Fruit fly (Drosophila melanogaster): Measurements from ENCODE around the gene Remo.

The Remo gene

DNA sequence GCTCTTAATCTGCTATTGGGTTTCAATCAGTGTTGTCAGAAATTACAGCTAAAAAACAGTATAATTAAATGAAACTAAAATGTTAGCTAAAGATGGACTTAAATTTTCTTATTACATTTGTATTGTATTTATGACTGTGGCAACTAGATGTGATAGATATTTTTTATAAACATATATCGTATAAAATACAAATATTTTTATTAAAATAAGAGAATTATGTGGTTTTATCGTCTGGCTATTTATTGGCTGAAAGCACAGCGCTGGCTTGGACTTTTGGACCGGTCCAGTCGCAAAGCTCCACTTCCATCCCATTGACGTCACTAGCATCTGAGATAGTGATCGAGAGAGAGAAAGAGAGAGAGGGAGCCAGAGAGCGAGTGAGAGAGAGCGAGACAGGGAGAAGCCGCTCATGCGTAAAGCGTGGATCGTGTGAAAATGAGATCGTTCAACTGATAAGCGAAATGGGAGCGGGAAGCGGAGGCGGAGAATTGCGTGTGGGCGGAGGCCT, 31.6 kb downstream of the Remo start (continued):
- TF ChIP-seq CG7963 (GFP tag; IDR thresholded peaks at IDR 0.05; ENCODE audit: partially characterized antibody), result no peak
- no peak for TF ChIP-seq zen2 (GFP tag; IDR thresholded peaks at IDR 0.05; ENCODE audit: partially characterized antibody)
- no peak for TF ChIP-seq CG3163 (GFP tag; optimal IDR thresholded peaks at IDR 0.05)
- TF ChIP-seq CG13775 (GFP tag; optimal IDR thresholded peaks at IDR 0.05), result peak; percentile 14
- no peak for TF ChIP-seq so (GFP tag; IDR thresholded peaks at IDR 0.05)
- TF ChIP-seq Mad (GFP tag; optimal IDR thresholded peaks at IDR 0.05), result no peak
- TF ChIP-seq CG13123 (GFP tag; optimal IDR thresholded peaks at IDR 0.05), result no peak
- TF ChIP-seq Ets97D (GFP tag; optimal IDR thresholded peaks at IDR 0.05), result no peak
- TF ChIP-seq gce (GFP tag; IDR thresholded peaks at IDR 0.05), result no peak
- no peak for TF ChIP-seq CG10654 (GFP tag; optimal IDR thresholded peaks at IDR 0.05)
- no peak for TF ChIP-seq pnt (GFP tag; optimal IDR thresholded peaks at IDR 0.05)
- TF ChIP-seq CG2875 (GFP tag; optimal IDR thresholded peaks at IDR 0.05), result no peak
- no peak for TF ChIP-seq Blimp-1 (GFP tag; optimal IDR thresholded peaks at IDR 0.05)
- TF ChIP-seq CG4404 (GFP tag; IDR thresholded peaks at IDR 0.05), result no peak
- no peak for TF ChIP-seq CG5245 (GFP tag; optimal IDR thresholded peaks at IDR 0.05)
- peak; percentile 34 for TF ChIP-seq CG17385 (GFP tag; optimal IDR thresholded peaks at IDR 0.05)
- TF ChIP-seq Sry-β (GFP tag; optimal IDR thresholded peaks at IDR 0.05), result peak; percentile 91
- TF ChIP-seq bbx (GFP tag; IDR thresholded peaks at IDR 0.05; ENCODE audit: partially characterized antibody), result no peak
- peak; percentile 21 for TF ChIP-seq Jarid2 (GFP tag; optimal IDR thresholded peaks at IDR 0.05)
- TF ChIP-seq Usf (GFP tag; optimal IDR thresholded peaks at IDR 0.05), result no peak
- TF ChIP-seq Spps (tag; optimal IDR thresholded peaks at IDR 0.05), result no peak
- TF ChIP-seq dmrt11E (tag; optimal IDR thresholded peaks at IDR 0.05), result no peak
- TF ChIP-seq NC2β (GFP tag; optimal IDR thresholded peaks at IDR 0.05), result no peak
- TF ChIP-seq CG12155 (GFP tag; optimal IDR thresholded peaks at IDR 0.05), result no peak
- no peak for TF ChIP-seq CG18476 (GFP tag; optimal IDR thresholded peaks at IDR 0.05)
- TF ChIP-seq C15 (GFP tag; IDR thresholded peaks at IDR 0.05), result no peak
- no peak for TF ChIP-seq CG1792 (GFP tag; optimal IDR thresholded peaks at IDR 0.05)
- TF ChIP-seq btn (GFP tag; optimal IDR thresholded peaks at IDR 0.05), result no peak
- TF ChIP-seq CG34376 (GFP tag; optimal IDR thresholded peaks at IDR 0.05), result peak; percentile 3
- no peak for TF ChIP-seq pfk (GFP tag; optimal IDR thresholded peaks at IDR 0.05)
- peak; percentile 60 for TF ChIP-seq lab (GFP tag; optimal IDR thresholded peaks at IDR 0.05)
- TF ChIP-seq CG12391 (tag; optimal IDR thresholded peaks at IDR 0.05), result peak; percentile 47
- TF ChIP-seq Nf-YC (tag; optimal IDR thresholded peaks at IDR 0.05), result peak; percentile 61
- peak; percentile 50 for TF ChIP-seq CG2712 (tag; optimal IDR thresholded peaks at IDR 0.05)
- no peak for TF ChIP-seq sim (GFP tag; IDR thresholded peaks at IDR 0.05)
- TF ChIP-seq Trl (optimal IDR thresholded peaks at IDR 0.05), result peak; percentile 53 to 80
- no peak for TF ChIP-seq Trl (GFP tag; optimal IDR thresholded peaks at IDR 0.05)
- no peak for TF ChIP-seq unc-4 (GFP tag; IDR thresholded peaks at IDR 0.05; ENCODE audit: partially characterized antibody)
- no peak for TF ChIP-seq CG1024 (GFP tag; IDR thresholded peaks at IDR 0.05)
- TF ChIP-seq Chrac-16 (GFP tag; optimal IDR thresholded peaks at IDR 0.05), result no peak
- no peak for TF ChIP-seq CG4424 (GFP tag; optimal IDR thresholded peaks at IDR 0.05)
- peak; percentile 13 for TF ChIP-seq CG11723 (GFP tag; optimal IDR thresholded peaks at IDR 0.05)
- peak; percentile 88 for TF ChIP-seq row (GFP tag; IDR thresholded peaks at IDR 0.05)
- TF ChIP-seq CG17912 (GFP tag; optimal IDR thresholded peaks at IDR 0.05), result no peak
- TF ChIP-seq ranshi (GFP tag; IDR thresholded peaks at IDR 0.05), result no peak
- no peak for TF ChIP-seq CG12236 (GFP tag; optimal IDR thresholded peaks at IDR 0.05)
- TF ChIP-seq zf30C (GFP tag; optimal IDR thresholded peaks at IDR 0.05), result no peak
- TF ChIP-seq Rx (GFP tag; IDR thresholded peaks at IDR 0.05), result no peak
- TF ChIP-seq hth (optimal IDR thresholded peaks at IDR 0.05), result no peak
- TF ChIP-seq H2.0 (GFP tag; IDR thresholded peaks at IDR 0.05), result no peak
- peak; percentile 22 for TF ChIP-seq gsb-n (tag; optimal IDR thresholded peaks at IDR 0.05)
- TF ChIP-seq Camta (GFP tag; optimal IDR thresholded peaks at IDR 0.05), result no peak
